Fruit fly (Drosophila melanogaster): Measurements from ENCODE around the gene CG34241.

CG34241 gene

DNA sequence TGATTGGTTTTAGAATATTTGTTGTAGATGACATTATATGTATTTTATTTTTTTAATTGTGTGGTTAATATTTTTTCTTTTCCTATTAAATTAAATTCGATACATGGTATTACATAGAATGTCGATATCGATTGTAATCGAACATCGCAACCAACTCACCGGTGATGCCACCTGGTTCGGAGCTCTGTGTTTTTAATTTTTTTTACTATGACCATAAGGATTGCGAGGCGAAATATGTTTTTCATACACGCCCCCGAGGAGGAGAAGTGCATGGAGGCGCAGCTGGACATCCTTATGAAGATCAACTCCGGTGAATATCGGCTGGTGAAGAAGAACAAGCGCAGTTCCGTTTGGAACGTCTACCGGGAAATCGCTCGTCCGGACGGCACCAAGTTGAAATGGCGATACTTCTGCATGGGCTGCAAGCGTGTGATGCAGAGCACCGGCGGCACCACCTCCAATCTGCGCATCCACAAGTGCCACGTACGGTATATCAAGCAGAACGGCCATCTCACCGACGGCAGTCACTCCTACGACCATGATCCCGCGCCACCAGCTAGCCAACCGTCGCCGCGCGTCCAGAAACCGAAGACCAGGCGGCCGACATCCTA, 7.8 kb upstream of the CG34241 start, which contains the start of gene CG11560:
CG11560 (plus strand) TSS at position 145 of the 611 bp plus-strand sequence.
- TF ChIP-seq CG14711 (tag; optimal IDR thresholded peaks at IDR 0.05) (peak; percentile 3), bab1 (GFP tag; optimal IDR thresholded peaks at IDR 0.05) (peak; percentile 25), Crg-1 (GFP tag; optimal IDR thresholded peaks at IDR 0.05) (no peak)

DNA sequence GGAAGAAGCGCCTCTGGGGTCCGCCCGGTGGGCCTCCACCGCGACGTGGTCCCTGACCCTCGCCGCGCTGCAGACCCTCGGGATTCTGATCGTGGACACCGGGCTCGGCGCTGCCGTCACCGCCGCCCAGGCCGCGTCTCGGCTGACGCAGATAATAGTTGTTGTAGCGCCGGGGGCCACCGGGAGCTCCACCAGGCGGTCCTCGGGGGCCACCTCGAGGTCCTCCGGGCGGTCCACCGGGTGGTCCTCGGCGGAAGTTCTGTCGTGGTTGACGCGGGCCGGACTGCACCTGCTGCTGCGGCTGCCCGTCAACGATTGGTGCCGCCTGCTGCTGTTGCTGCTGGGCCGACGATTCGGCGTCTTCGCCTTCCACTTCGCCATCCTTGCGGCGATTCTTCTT, 4.9 kb upstream of the CG34241 start:
- no peak for TF ChIP-seq CG12768 (GFP tag; optimal IDR thresholded peaks at IDR 0.05)

DNA sequence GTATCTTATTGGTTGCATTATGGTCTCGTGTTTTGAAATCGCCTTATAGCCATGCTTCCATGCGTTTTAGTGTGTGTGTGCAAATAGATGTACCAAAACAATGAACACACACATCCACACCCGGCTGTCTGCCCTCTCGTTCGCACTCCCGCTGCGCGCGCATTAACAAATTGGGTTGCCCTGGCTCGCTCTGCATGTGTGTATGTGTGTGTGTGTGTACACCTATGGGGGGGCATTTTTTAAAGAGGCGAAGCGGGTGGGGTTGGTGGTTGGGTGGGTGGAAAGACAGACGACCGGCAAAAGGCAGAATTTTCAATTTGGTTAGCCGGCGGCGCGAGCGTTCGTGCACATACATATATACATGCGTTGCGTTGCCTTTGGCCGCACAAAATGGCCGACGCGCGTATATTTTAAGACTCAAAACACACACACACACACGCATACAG, 3.6 kb upstream of the CG34241 start:
- peak; percentile 18 for TF ChIP-seq CG33017 (tag; optimal IDR thresholded peaks at IDR 0.05)
- peak; percentile 54 for TF ChIP-seq pad (GFP tag; optimal IDR thresholded peaks at IDR 0.05)
- TF ChIP-seq CG12768 (GFP tag; optimal IDR thresholded peaks at IDR 0.05) = peak; percentile 87
- TF ChIP-seq tj (GFP tag; optimal IDR thresholded peaks at IDR 0.05) = peak; percentile 62
- no peak for TF ChIP-seq toe (GFP tag; optimal IDR thresholded peaks at IDR 0.05)
- peak; percentile 20 for TF ChIP-seq CG7045 (GFP tag; optimal IDR thresholded peaks at IDR 0.05)
- TF ChIP-seq kay (GFP tag; ENCODE audit: borderline replicate concordance) = no peak
- TF ChIP-seq CG7101 (tag; optimal IDR thresholded peaks at IDR 0.05) = peak; percentile 50
- TF ChIP-seq bab1 (GFP tag; optimal IDR thresholded peaks at IDR 0.05) = peak; percentile 31
- TF ChIP-seq Hr96 (GFP tag; optimal IDR thresholded peaks at IDR 0.05) = no peak
- TF ChIP-seq Mnt (GFP tag; optimal IDR thresholded peaks at IDR 0.05) = peak; percentile 94
- peak; percentile 64 for TF ChIP-seq CG14711 (tag; optimal IDR thresholded peaks at IDR 0.05)
- TF ChIP-seq cic (GFP tag; optimal IDR thresholded peaks at IDR 0.05) = peak; percentile 87

DNA sequence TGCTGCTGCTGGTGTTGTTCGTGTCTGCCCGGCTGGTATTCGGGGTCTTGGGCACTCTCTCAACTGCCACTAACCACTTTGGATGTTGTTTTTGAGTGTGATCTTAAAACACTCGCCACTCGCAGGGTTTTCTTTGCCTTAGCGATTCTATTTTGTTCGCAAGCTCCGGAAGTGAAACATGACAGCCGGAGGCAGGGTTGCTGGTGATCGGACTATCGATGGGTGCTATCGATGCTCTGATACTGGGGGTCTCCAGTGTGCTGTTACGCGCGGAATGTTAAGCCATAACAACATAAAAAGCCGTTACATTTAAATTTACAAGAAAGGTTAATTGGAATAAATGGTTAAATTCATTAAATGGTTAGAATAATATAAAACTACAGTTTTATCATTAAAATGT, 2.8 kb upstream of the CG34241 start, which contains the start of gene yps:
yps (minus strand) TSS at position 176 of the 400 bp plus-strand sequence.
- TF ChIP-seq CG12768 (GFP tag; optimal IDR thresholded peaks at IDR 0.05) (peak; percentile 93), cic (GFP tag; optimal IDR thresholded peaks at IDR 0.05) (peak; percentile 82), CG7045 (GFP tag; optimal IDR thresholded peaks at IDR 0.05) (peak; percentile 96), toe (GFP tag; optimal IDR thresholded peaks at IDR 0.05) (no peak), tj (GFP tag; optimal IDR thresholded peaks at IDR 0.05) (peak; percentile 76), ovo (GFP tag; optimal IDR thresholded peaks at IDR 0.05) (peak; percentile 93), kay (GFP tag; ENCODE audit: borderline replicate concordance) (no peak), bab1 (GFP tag; optimal IDR thresholded peaks at IDR 0.05) (peak; percentile 96), Mnt (GFP tag; optimal IDR thresholded peaks at IDR 0.05) (peak; percentile 96), CG33017 (tag; optimal IDR thresholded peaks at IDR 0.05) (peak; percentile 88), CG11617 (GFP tag; optimal IDR thresholded peaks at IDR 0.05) (peak; percentile 96), CG5204 (GFP tag; optimal IDR thresholded peaks at IDR 0.05) (no peak), CG7101 (tag; optimal IDR thresholded peaks at IDR 0.05) (peak; percentile 97), Hr96 (GFP tag; optimal IDR thresholded peaks at IDR 0.05) (peak; percentile 93), Crg-1 (GFP tag; optimal IDR thresholded peaks at IDR 0.05) (peak; percentile 96), Clk (GFP tag; optimal IDR thresholded peaks at IDR 0.05) (peak; percentile 80), CG1620 (GFP tag; optimal IDR thresholded peaks at IDR 0.05) (peak; percentile 95), CG14711 (tag; optimal IDR thresholded peaks at IDR 0.05) (peak; percentile 85), pad (GFP tag; optimal IDR thresholded peaks at IDR 0.05) (peak; percentile 88), cnc (optimal IDR thresholded peaks at IDR 0.05) (no peak)

DNA sequence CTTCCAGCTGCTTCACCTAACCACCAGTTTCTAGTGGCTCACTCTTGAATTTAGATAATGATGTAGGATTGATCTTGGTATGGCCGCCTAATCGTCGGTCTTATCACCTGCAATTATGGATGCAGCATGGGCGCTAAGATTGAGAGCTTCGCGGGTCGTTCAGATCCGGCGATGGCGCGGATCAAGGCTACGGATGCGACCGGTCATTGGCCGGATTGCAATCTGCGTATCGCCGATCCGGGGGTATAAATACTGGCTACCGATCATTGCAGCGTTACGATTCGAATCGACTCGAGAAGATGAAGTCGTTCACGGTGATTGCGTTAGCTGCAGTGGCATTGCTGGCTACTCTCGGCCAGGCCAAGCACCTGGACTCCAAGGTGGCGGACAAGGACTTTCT, 1.3 kb downstream of the CG34241 start, which contains the start of gene Lsp2:
Lsp2 (plus strand) TSS at position 283 of the 400 bp plus-strand sequence.
- TF ChIP-seq CG1620 (GFP tag; optimal IDR thresholded peaks at IDR 0.05) (no peak), cic (GFP tag; optimal IDR thresholded peaks at IDR 0.05) (no peak), kay (GFP tag; ENCODE audit: borderline replicate concordance) (no peak), cnc (optimal IDR thresholded peaks at IDR 0.05) (no peak), CG11617 (GFP tag; optimal IDR thresholded peaks at IDR 0.05) (no peak), toe (GFP tag; optimal IDR thresholded peaks at IDR 0.05) (no peak), CG14711 (tag; optimal IDR thresholded peaks at IDR 0.05) (no peak), CG12768 (GFP tag; optimal IDR thresholded peaks at IDR 0.05) (no peak), pad (GFP tag; optimal IDR thresholded peaks at IDR 0.05) (no peak)

DNA sequence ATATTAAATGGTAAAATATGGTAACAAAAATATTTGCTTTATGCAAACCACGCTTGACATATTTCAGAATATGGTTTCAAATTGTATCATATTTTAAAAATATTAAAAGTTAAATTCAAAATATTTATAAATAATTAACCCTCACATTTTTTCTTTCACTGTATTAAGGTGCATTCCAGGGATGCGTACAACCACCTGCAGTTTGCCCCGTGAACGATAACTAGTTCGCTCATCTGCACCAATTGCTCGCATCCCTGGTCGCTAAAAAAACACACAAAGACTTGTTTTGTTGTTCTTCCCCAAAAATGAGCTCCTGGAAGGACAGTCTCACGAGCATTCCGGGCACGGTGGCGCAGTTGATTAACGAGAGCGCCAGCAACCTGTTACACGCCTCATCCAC, 4.1 kb downstream of the CG34241 start, which contains the start of gene DEF8:
DEF8 (plus strand) TSS at position 229 of the 400 bp plus-strand sequence.
- TF ChIP-seq kay (GFP tag; ENCODE audit: borderline replicate concordance) (no peak), CG7101 (tag; optimal IDR thresholded peaks at IDR 0.05) (peak; percentile 77), pad (GFP tag; optimal IDR thresholded peaks at IDR 0.05) (peak; percentile 48), bab1 (GFP tag; optimal IDR thresholded peaks at IDR 0.05) (peak; percentile 80), Clk (GFP tag; optimal IDR thresholded peaks at IDR 0.05) (peak; percentile 46), CG14711 (tag; optimal IDR thresholded peaks at IDR 0.05) (peak; percentile 85), Crg-1 (GFP tag; optimal IDR thresholded peaks at IDR 0.05) (peak; percentile 36), cic (GFP tag; optimal IDR thresholded peaks at IDR 0.05) (no peak), CG33017 (tag; optimal IDR thresholded peaks at IDR 0.05) (peak; percentile 63), ovo (GFP tag; optimal IDR thresholded peaks at IDR 0.05) (peak; percentile 47), CG7045 (GFP tag; optimal IDR thresholded peaks at IDR 0.05) (peak; percentile 69), cnc (optimal IDR thresholded peaks at IDR 0.05) (no peak), CG12768 (GFP tag; optimal IDR thresholded peaks at IDR 0.05) (peak; percentile 60), Hr96 (GFP tag; optimal IDR thresholded peaks at IDR 0.05) (peak; percentile 55), tj (GFP tag; optimal IDR thresholded peaks at IDR 0.05) (peak; percentile 49), CG1620 (GFP tag; optimal IDR thresholded peaks at IDR 0.05) (peak; percentile 71), CG11617 (GFP tag; optimal IDR thresholded peaks at IDR 0.05) (peak; percentile 84), toe (GFP tag; optimal IDR thresholded peaks at IDR 0.05) (peak; percentile 71), Mnt (GFP tag; optimal IDR thresholded peaks at IDR 0.05) (peak; percentile 60), CG5204 (GFP tag; optimal IDR thresholded peaks at IDR 0.05) (no peak)

All from whole organism, adult.